Comparison of ENCODE assay signal across 2 worm cellular contexts in genomic region chrIV:10462608-10463007, ce11.
TF ChIP-seq lines count a peak whose summit lies in the region.

No protein-coding gene starts in this region.

TF ChIP-seq in whole organism, L4 larva, 104 proteins besides CTCF, POLR2A, EP300 and RAD21:
- TF ChIP-seq nhr-28 (tag; optimal IDR thresholded peaks at IDR 0.05; lab: Kevin White, UChicago), result peak; percentile 3
- TF ChIP-seq D1046.2 (GFP tag; IDR thresholded peaks at IDR 0.05; lab: Robert Waterston, UW), result no peak
- no peak for TF ChIP-seq attf-4 (tag; optimal IDR thresholded peaks at IDR 0.05; lab: Kevin White, UChicago)
- TF ChIP-seq daf-16 (GFP tag; optimal IDR thresholded peaks at IDR 0.05; lab: Kevin White, UChicago), result no peak
- TF ChIP-seq daf-16 (tag; optimal IDR thresholded peaks at IDR 0.05; lab: Kevin White, UChicago), result peak; percentile 69
- no peak for TF ChIP-seq jun-1 (tag; optimal IDR thresholded peaks at IDR 0.05; lab: Kevin White, UChicago)
- TF ChIP-seq hlh-30 (tag; optimal IDR thresholded peaks at IDR 0.05; lab: Kevin White, UChicago; ENCODE audit: insufficient read depth), result no peak
- TF ChIP-seq lim-7 (GFP tag; IDR thresholded peaks at IDR 0.05; lab: Robert Waterston, UW), result no peak
- peak; percentile 82 for TF ChIP-seq dmd-6 (GFP tag; IDR thresholded peaks at IDR 0.05; lab: Robert Waterston, UW)
- TF ChIP-seq mxl-3 (GFP tag; optimal IDR thresholded peaks at IDR 0.05; lab: Kevin White, UChicago), result no peak
- TF ChIP-seq nhr-42 (GFP tag; IDR thresholded peaks at IDR 0.05; lab: Robert Waterston, UW), result no peak
- no peak for TF ChIP-seq nhr-11 (tag; optimal IDR thresholded peaks at IDR 0.05; lab: Kevin White, UChicago)
- no peak for TF ChIP-seq ceh-20 (GFP tag; IDR thresholded peaks at IDR 0.05; lab: Robert Waterston, UW)
- no peak for TF ChIP-seq pqm-1 (tag; optimal IDR thresholded peaks at IDR 0.05; lab: Kevin White, UChicago)
- TF ChIP-seq unc-130 (GFP tag; optimal IDR thresholded peaks at IDR 0.05; lab: Kevin White, UChicago), result no peak
- TF ChIP-seq aha-1 (tag; lab: Kevin White, UChicago), result peak; percentile 44

TF ChIP-seq in whole organism, young adult, 124 proteins besides CTCF, POLR2A, EP300 and RAD21:
- TF ChIP-seq unc-62 (GFP tag; optimal IDR thresholded peaks at IDR 0.05; lab: Kevin White, UChicago) (peak; percentile 78), dox-1 (GFP tag; IDR thresholded peaks at IDR 0.05; lab: Robert Waterston, UW) (no peak)

Comparison
In these comparisons a context has a peak if more than half of its experiments do, and no peak if none do; other contexts are left out.
1. Of the 7 proteins assayed by ChIP-seq in both whole organism, young adult and whole organism, L4 larva: peak only in whole organism, young adult: unc-62; only in whole organism, L4 larva: none; in both: none; in neither: 6.